Worm (Caenorhabditis elegans): ENCODE data around the gene C37H5.5.

Gene C37H5.5

ce11 chrV:4864330-4864729 lies 37.2 kb downstream of the C37H5.5 start:
- no peak for TF ChIP-seq unc-62 (GFP tag; optimal IDR thresholded peaks at IDR 0.05)

ce11 chrV:4865364-4865763 lies 38.2 kb downstream of the C37H5.5 start, which contains the start of gene srd-32:
TSS of gene srd-32 (plus strand) at chrV:4865664.
- no peak for TF ChIP-seq unc-62 (GFP tag; optimal IDR thresholded peaks at IDR 0.05)

ce11 chrV:4867535-4867934 lies 40.4 kb downstream of the C37H5.5 start:
- no peak for TF ChIP-seq unc-62 (GFP tag; optimal IDR thresholded peaks at IDR 0.05)

ce11 chrV:4868698-4869097 lies 41.5 kb downstream of the C37H5.5 start:
- no peak for TF ChIP-seq unc-62 (GFP tag; optimal IDR thresholded peaks at IDR 0.05)

- no peak for TF ChIP-seq unc-62 (GFP tag; optimal IDR thresholded peaks at IDR 0.05)
Measured at ce11 chrV:4870627-4871026, 43.5 kb downstream of the C37H5.5 start.

ce11 chrV:4871992-4872391 lies 44.8 kb downstream of the C37H5.5 start, which contains the start of gene srd-33:
TSS of gene srd-33 (plus strand) at chrV:4872292.
- no peak for TF ChIP-seq unc-62 (GFP tag; optimal IDR thresholded peaks at IDR 0.05)

ce11 chrV:4877587-4877986 lies 50.4 kb downstream of the C37H5.5 start, which contains the start of gene T19H12.6:
TSS of gene T19H12.6 (minus strand) at chrV:4877687.
- TF ChIP-seq unc-62 (GFP tag; optimal IDR thresholded peaks at IDR 0.05): no peak

ce11 chrV:4879251-4879650 lies 52.1 kb downstream of the C37H5.5 start, which contains the start of gene T19H12.15:
TSS of gene T19H12.15 (minus strand) at chrV:4879351.
- TF ChIP-seq unc-62 (GFP tag; optimal IDR thresholded peaks at IDR 0.05): no peak

ce11 chrV:4881377-4881776 lies 54.2 kb downstream of the C37H5.5 start, which contains the start of gene str-32:
TSS of gene str-32 (minus strand) at chrV:4881477.
- no peak for TF ChIP-seq unc-62 (GFP tag; optimal IDR thresholded peaks at IDR 0.05)

- TF ChIP-seq unc-62 (GFP tag; optimal IDR thresholded peaks at IDR 0.05): no peak
Measured at ce11 chrV:4884490-4884889, 57.3 kb downstream of the C37H5.5 start, which contains the start of gene T19H12.12. TSS of gene T19H12.12 (plus strand) at chrV:4884790.

ce11 chrV:4885372-4885771 lies 58.2 kb downstream of the C37H5.5 start, which contains the start of gene T19H12.3:
TSS of gene T19H12.3 (plus strand) at chrV:4885672.
- no peak for TF ChIP-seq unc-62 (GFP tag; optimal IDR thresholded peaks at IDR 0.05)
